Fruit fly (Drosophila melanogaster) whole organism, embryonic: ENCODE measurements around the gene Arpc1.

Source experiments
- BEAF-32 ChIP-seq: fragments of 200-800 bp; sonication (Bioruptor generic); optimal IDR thresholded peaks from 3 replicates; lab custom pipeline; 2017; ENCODE audit warnings: missing biosample characterization, missing genetic modification characterization, mild to moderate bottlenecking, moderate library complexity, missing genetic modification reagents
- CG12769 ChIP-seq: fragments of 200-800 bp; sonication (Bioruptor generic); optimal IDR thresholded peaks from 2 replicates; lab custom pipeline; 2019; ENCODE audit warnings: missing biosample characterization, mild to moderate bottlenecking, missing genetic modification characterization, moderate library complexity
- CG8944 ChIP-seq: fragments of 200-800 bp; sonication (Bioruptor generic); optimal IDR thresholded peaks from 3 replicates; lab custom pipeline; 2016; ENCODE audit warnings: missing biosample characterization, missing genetic modification characterization
- E2f2 ChIP-seq: fragments of 200-800 bp; sonication (Bioruptor generic); IDR thresholded peaks from 2 replicates; pipeline ENCODE4 v1.3.6; 2022; ENCODE audit warnings: missing biosample characterization, missing genetic modification characterization
- Hr51 ChIP-seq, 2 experiments: fragments of 200-800 bp; sonication (Bioruptor generic); optimal IDR thresholded peaks; 2 replicates in 1 of 2; 3 replicates in 1 of 2; lab custom pipeline; 2016 to 2018; ENCODE audit warnings: missing biosample characterization in 2 of 2, missing genetic modification characterization in 2 of 2, mild to moderate bottlenecking in 1 of 2, moderate library complexity in 1 of 2
- Lhr ChIP-seq: fragments of 200-800 bp; sonication (Bioruptor generic); optimal IDR thresholded peaks from 3 replicates; lab custom pipeline; 2017; ENCODE audit warnings: mild to moderate bottlenecking, missing biosample characterization, missing genetic modification reagents, missing genetic modification characterization
- YL-1 ChIP-seq: fragments of 200-800 bp; sonication (Bioruptor generic); optimal IDR thresholded peaks from 3 replicates; lab custom pipeline; 2017; ENCODE audit warnings: missing biosample characterization, mild to moderate bottlenecking, missing genetic modification characterization
- nau ChIP-seq: fragments of 200-800 bp; sonication (Bioruptor generic); optimal IDR thresholded peaks from 3 replicates; lab custom pipeline; 2017; ENCODE audit warnings: missing biosample characterization, mild to moderate bottlenecking, missing genetic modification characterization, missing genetic modification reagents
- ro ChIP-seq: fragments of 200-800 bp; sonication (Bioruptor generic); IDR thresholded peaks from 2 replicates; pipeline ENCODE4 v1.3.6; 2022; ENCODE audit warnings: missing biosample characterization, missing genetic modification characterization

The Arpc1 gene

DNA sequence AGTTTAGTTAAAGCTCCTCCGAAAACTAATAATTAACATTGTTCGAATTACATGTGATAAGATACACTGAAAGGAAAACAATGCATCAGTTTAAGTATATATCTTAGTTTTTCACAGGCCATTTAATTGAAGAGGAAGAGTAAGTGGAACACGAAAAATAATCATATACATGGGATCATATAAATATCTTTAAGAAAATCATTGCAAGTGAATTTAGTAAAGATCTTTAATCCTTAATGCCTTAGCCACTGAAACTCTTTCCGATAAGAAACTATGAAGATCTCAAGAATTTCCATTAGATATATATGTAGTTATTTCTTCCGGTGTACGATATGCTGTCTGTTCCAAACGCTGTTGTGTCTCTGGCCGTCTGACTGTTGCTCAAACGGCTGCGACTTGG, 50.9 kb downstream of the Arpc1 start (continued):
- TF ChIP-seq Hr51 (GFP tag; optimal IDR thresholded peaks at IDR 0.05; lab: Kevin White, UChicago) (peak; percentile 18 to 83), YL-1 (GFP tag; lab: Kevin White, UChicago) (no peak), ro (no peak), BEAF-32 (GFP tag; lab: Kevin White, UChicago) (no peak), CG8944 (GFP tag; lab: Kevin White, UChicago) (peak; percentile 32), nau (no peak), Lhr (GFP tag; lab: Kevin White, UChicago) (no peak), E2f2 (peak; percentile 38; the same call in 1 of the 2 replicates), CG12769 (tag; lab: Kevin White, UChicago) (no peak)
